Worm (Caenorhabditis elegans) whole organism, L4 larva: ENCODE data around the gene R04B5.6.

ENCODE experiments used
- D1046.2 ChIP-seq: fragments of 200-800 bp; sonication (Bioruptor generic); IDR thresholded peaks from 2 replicates; pipeline ENCODE4 v1.3.6; 2022; ENCODE audit warnings: missing genetic modification characterization, missing compliant biosample characterization
- R02D3.7 ChIP-seq: fragments of 150-350 bp; sonication (generic microtip); optimal IDR thresholded peaks from 3 replicates; lab custom pipeline; 2014; ENCODE audit warnings: missing biosample characterization, missing genetic modification characterization
- T20F7.1 ChIP-seq: fragments of 200-800 bp; sonication (Bioruptor generic); optimal IDR thresholded peaks from 2 replicates; lab custom pipeline; 2018; ENCODE audit warnings: mild to moderate bottlenecking, missing genetic modification characterization, missing compliant biosample characterization
- T26A8.4 ChIP-seq: fragments of 200-800 bp; sonication (Bioruptor generic); IDR thresholded peaks from 2 replicates; pipeline ENCODE4 v1.3.6; 2022; ENCODE audit warnings: missing genetic modification characterization, missing compliant biosample characterization
- Y48G9A.11 ChIP-seq: fragments of 200-800 bp; sonication (Bioruptor generic); IDR thresholded peaks from 2 replicates; pipeline ENCODE4 v1.3.6; 2022; ENCODE audit warnings: missing genetic modification reagents, missing genetic modification characterization, missing compliant biosample characterization
- Y5F2A.4 ChIP-seq: fragments of 200-800 bp; sonication (Bioruptor generic); optimal IDR thresholded peaks from 2 replicates; lab custom pipeline; 2018; ENCODE audit warnings: mild to moderate bottlenecking, missing genetic modification characterization, missing compliant biosample characterization
- ama-1 ChIP-seq: fragments of 150-350 bp; optimal IDR thresholded peaks from 2 replicates; lab custom pipeline; 2014; ENCODE audit warnings: inconsistent platforms, mixed read lengths
- arid-1 ChIP-seq: fragments of 200-800 bp; sonication (Bioruptor generic); conservative IDR thresholded peaks from 2 replicates; pipeline ENCODE4 v1.3.6; 2022; ENCODE audit warnings: missing genetic modification reagents, missing genetic modification characterization, missing compliant biosample characterization
- attf-4 ChIP-seq: sonication (generic microtip); optimal IDR thresholded peaks from 3 replicates; lab custom pipeline; 2017; ENCODE audit warnings: missing biosample characterization, missing genetic modification characterization
- ceh-28 ChIP-seq: fragments of 150-350 bp; optimal IDR thresholded peaks from 2 replicates; lab custom pipeline; 2014; ENCODE audit warnings: missing biosample characterization, missing genetic modification reagents, missing genetic modification characterization
- ceh-82 ChIP-seq: sonication (generic microtip); optimal IDR thresholded peaks from 2 replicates; lab custom pipeline; 2017; ENCODE audit warnings: missing biosample characterization, missing genetic modification characterization
- ces-1 ChIP-seq: fragments of 150-350 bp; sonication (generic microtip); optimal IDR thresholded peaks from 4 replicates; lab custom pipeline; 2014; ENCODE audit warnings: missing biosample characterization, missing genetic modification reagents, missing genetic modification characterization
- cey-2 ChIP-seq: sonication (generic microtip); optimal IDR thresholded peaks from 3 replicates; lab custom pipeline; 2017; ENCODE audit warnings: missing genetic modification characterization, mild to moderate bottlenecking, missing compliant biosample characterization, antibody characterized with exemption, borderline replicate concordance; ENCODE audit not compliant: insufficient read depth
- ctbp-1 ChIP-seq: fragments of 200-800 bp; sonication (Bioruptor generic); IDR thresholded peaks from 2 replicates; pipeline ENCODE4 v1.3.6; 2022; ENCODE audit warnings: missing genetic modification reagents, missing genetic modification characterization, missing compliant biosample characterization
- daf-16 ChIP-seq, 3 experiments: sonication (generic microtip); optimal IDR thresholded peaks; 2 replicates each; lab custom pipeline; 2016 to 2017; ENCODE audit warnings: missing genetic modification characterization in 3 of 3, missing genetic modification reagents in 3 of 3, mild to moderate bottlenecking in 2 of 3, missing compliant biosample characterization in 2 of 3, missing biosample characterization in 1 of 3, moderate library complexity in 1 of 3
- daf-19 ChIP-seq: fragments of 200-800 bp; sonication (Bioruptor generic); conservative IDR thresholded peaks from 2 replicates; pipeline ENCODE4 v1.3.6; 2022; ENCODE audit warnings: missing genetic modification characterization, missing compliant biosample characterization
- dmd-6 ChIP-seq: fragments of 200-800 bp; sonication (Bioruptor generic); IDR thresholded peaks from 2 replicates; pipeline ENCODE4 v1.3.6; 2022; ENCODE audit warnings: missing genetic modification reagents, missing genetic modification characterization, missing compliant biosample characterization
- dmd-9 ChIP-seq: fragments of 200-800 bp; sonication (Bioruptor generic); IDR thresholded peaks from 2 replicates; pipeline ENCODE4 v1.3.6; 2022; ENCODE audit warnings: missing genetic modification reagents, missing genetic modification characterization, missing compliant biosample characterization
- dve-1 ChIP-seq: sonication (generic microtip); optimal IDR thresholded peaks from 2 replicates; lab custom pipeline; 2017; ENCODE audit warnings: antibody characterized with exemption, mild to moderate bottlenecking, missing genetic modification characterization, missing compliant biosample characterization; ENCODE audit not compliant: insufficient read depth
- egl-27 ChIP-seq: sonication (generic microtip); optimal IDR thresholded peaks from 3 replicates; lab custom pipeline; 2017; ENCODE audit warnings: missing biosample characterization, missing genetic modification reagents, missing genetic modification characterization
- gei-8 ChIP-seq: fragments of 200-800 bp; sonication (Bioruptor generic); optimal IDR thresholded peaks from 2 replicates; lab custom pipeline; 2018; ENCODE audit warnings: mild to moderate bottlenecking, missing genetic modification characterization, missing compliant biosample characterization
- hif-1 ChIP-seq, 2 experiments: sonication (generic microtip); optimal IDR thresholded peaks; 2 replicates each; lab custom pipeline; 2016 to 2017; ENCODE audit warnings: missing compliant biosample characterization in 2 of 2, missing genetic modification characterization in 2 of 2, missing genetic modification reagents in 2 of 2, missing genotype in 2 of 2, mild to moderate bottlenecking in 1 of 2
- hlh-30 ChIP-seq: sonication (generic microtip); optimal IDR thresholded peaks from 2 replicates; lab custom pipeline; 2017; ENCODE audit warnings: antibody characterized with exemption, mild to moderate bottlenecking, missing genetic modification characterization, missing compliant biosample characterization; ENCODE audit not compliant: insufficient read depth
- hmg-1.1 ChIP-seq: fragments of 200-800 bp; sonication (Bioruptor generic); IDR thresholded peaks from 2 replicates; pipeline ENCODE4 v1.3.6; 2022; ENCODE audit warnings: missing genetic modification reagents, missing genetic modification characterization, missing compliant biosample characterization
- jun-1 ChIP-seq: fragments of 150-350 bp; optimal IDR thresholded peaks from 2 replicates; lab custom pipeline; 2014; ENCODE audit warnings: missing biosample characterization, missing genetic modification reagents, missing genetic modification characterization
- lin-13 ChIP-seq: fragments of 150-350 bp; optimal IDR thresholded peaks from 2 replicates; lab custom pipeline; 2014; ENCODE audit warnings: missing biosample characterization, missing genetic modification reagents, missing genetic modification characterization
- lin-38 ChIP-seq: fragments of 200-800 bp; sonication (Bioruptor generic); IDR thresholded peaks from 2 replicates; pipeline ENCODE4 v1.3.6; 2022; ENCODE audit warnings: missing genetic modification reagents, missing genetic modification characterization, missing compliant biosample characterization
- lin-39 ChIP-seq: fragments of 150-350 bp; optimal IDR thresholded peaks from 2 replicates; lab custom pipeline; 2014; ENCODE audit warnings: missing biosample characterization, missing genetic modification reagents, missing genetic modification characterization
- lir-3 ChIP-seq: sonication (generic microtip); optimal IDR thresholded peaks from 2 replicates; lab custom pipeline; 2016; ENCODE audit warnings: mild to moderate bottlenecking, missing genetic modification characterization, missing compliant biosample characterization
- madf-9 ChIP-seq: fragments of 200-800 bp; sonication (Bioruptor generic); conservative IDR thresholded peaks from 2 replicates; pipeline ENCODE4 v1.3.6; 2022; ENCODE audit warnings: missing genetic modification reagents, missing genetic modification characterization, missing compliant biosample characterization
- mxl-3 ChIP-seq: fragments of 200-800 bp; sonication (Bioruptor generic); optimal IDR thresholded peaks from 2 replicates; lab custom pipeline; 2018; ENCODE audit warnings: mild to moderate bottlenecking, missing genetic modification characterization, missing compliant biosample characterization
- nhr-102 ChIP-seq: sonication (generic microtip); optimal IDR thresholded peaks from 2 replicates; lab custom pipeline; 2016; ENCODE audit warnings: mild to moderate bottlenecking, missing genetic modification characterization, moderate library complexity, missing compliant biosample characterization
- nhr-11 ChIP-seq: fragments of 150-350 bp; optimal IDR thresholded peaks from 2 replicates; lab custom pipeline; 2014; ENCODE audit warnings: missing biosample characterization, missing genetic modification characterization
- nhr-237 ChIP-seq: sonication (generic microtip); optimal IDR thresholded peaks from 2 replicates; lab custom pipeline; 2017; ENCODE audit warnings: missing biosample characterization, missing genetic modification characterization
- nhr-25 ChIP-seq: sonication (generic microtip); optimal IDR thresholded peaks from 2 replicates; lab custom pipeline; 2017; ENCODE audit warnings: missing genetic modification characterization, mild to moderate bottlenecking, missing compliant biosample characterization, antibody characterized with exemption, moderate library complexity, borderline replicate concordance; ENCODE audit not compliant: insufficient read depth
- nhr-48 ChIP-seq: sonication (generic microtip); optimal IDR thresholded peaks from 2 replicates; lab custom pipeline; 2016; ENCODE audit warnings: mild to moderate bottlenecking, missing genetic modification characterization, missing compliant biosample characterization
- nhr-77 ChIP-seq: fragments of 150-350 bp; optimal IDR thresholded peaks from 2 replicates; lab custom pipeline; 2014; ENCODE audit warnings: missing biosample characterization, missing genetic modification characterization
- saeg-2 ChIP-seq: fragments of 200-800 bp; sonication (Bioruptor generic); IDR thresholded peaks from 2 replicates; pipeline ENCODE4 v1.3.6; 2022; ENCODE audit warnings: missing genetic modification reagents, missing genetic modification characterization, missing compliant biosample characterization
- spr-1 ChIP-seq: sonication (generic microtip); optimal IDR thresholded peaks from 2 replicates; lab custom pipeline; 2016; ENCODE audit warnings: mild to moderate bottlenecking, missing genetic modification characterization, missing compliant biosample characterization
- spr-3 ChIP-seq: fragments of 200-800 bp; sonication (Bioruptor generic); optimal IDR thresholded peaks from 2 replicates; lab custom pipeline; 2018; ENCODE audit warnings: mild to moderate bottlenecking, missing genetic modification characterization, missing compliant biosample characterization
- unc-62 ChIP-seq, 3 experiments: fragments of 150-350 bp in 1 of 3; sonication (generic microtip); optimal IDR thresholded peaks in 2 of 3; peaks in 1 of 3; 1 replicate in 1 of 3; 2 replicates in 2 of 3; lab custom pipeline; 2014 to 2017; ENCODE audit warnings: missing biosample characterization in 3 of 3, missing genetic modification characterization in 3 of 3, missing genetic modification reagents in 3 of 3, missing genotype in 1 of 3
- zfp-3 ChIP-seq: fragments of 200-800 bp; sonication (Bioruptor generic); conservative IDR thresholded peaks from 2 replicates; pipeline ENCODE4 v1.3.6; 2022; ENCODE audit warnings: missing genetic modification reagents, missing genetic modification characterization, missing compliant biosample characterization
- ztf-11 ChIP-seq: fragments of 150-350 bp; optimal IDR thresholded peaks from 2 replicates; lab custom pipeline; 2014; ENCODE audit warnings: missing biosample characterization, missing genetic modification characterization

The R04B5.6 gene

DNA sequence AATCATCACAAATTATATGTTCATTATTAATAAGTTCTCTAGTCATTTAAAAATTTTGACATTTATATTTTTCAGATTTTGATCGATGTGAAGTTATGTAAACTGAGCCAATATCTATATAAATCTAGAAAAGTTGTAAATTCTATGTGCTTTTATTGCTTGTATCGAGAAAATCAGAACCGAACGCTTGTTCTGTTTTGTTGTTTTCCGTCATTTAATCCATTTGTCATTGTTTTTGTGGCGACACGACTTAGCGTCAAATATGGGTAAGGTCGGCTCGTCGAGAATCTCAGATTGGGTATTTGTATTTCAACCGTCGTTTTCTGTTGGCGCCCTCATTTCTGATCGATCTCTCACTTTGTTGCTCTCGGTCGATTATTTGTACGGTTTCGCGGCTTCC is 29.4 kb downstream of the R04B5.6 start, which contains the start of gene cht-5:
Gene cht-5, plus strand, starts transcription at position 301 of the 400 bp plus-strand sequence.
- TF ChIP-seq hmg-1.1 (GFP tag; lab: Robert Waterston, UW) (no peak), mxl-3 (GFP tag; lab: Kevin White, UChicago) (no peak), ctbp-1 (no peak), Y48G9A.11 (no peak), nhr-48 (no peak), gei-8 (no peak), nhr-11 (no peak), ceh-82 (tag; lab: Kevin White, UChicago) (no peak), madf-9 (no peak), ces-1 (GFP tag; lab: Kevin White, UChicago) (no peak), dve-1 (no peak), zfp-3 (GFP tag; lab: Robert Waterston, UW) (no peak), lin-39 (tag; lab: Kevin White, UChicago) (no peak), ceh-28 (tag; lab: Kevin White, UChicago) (no peak)

DNA sequence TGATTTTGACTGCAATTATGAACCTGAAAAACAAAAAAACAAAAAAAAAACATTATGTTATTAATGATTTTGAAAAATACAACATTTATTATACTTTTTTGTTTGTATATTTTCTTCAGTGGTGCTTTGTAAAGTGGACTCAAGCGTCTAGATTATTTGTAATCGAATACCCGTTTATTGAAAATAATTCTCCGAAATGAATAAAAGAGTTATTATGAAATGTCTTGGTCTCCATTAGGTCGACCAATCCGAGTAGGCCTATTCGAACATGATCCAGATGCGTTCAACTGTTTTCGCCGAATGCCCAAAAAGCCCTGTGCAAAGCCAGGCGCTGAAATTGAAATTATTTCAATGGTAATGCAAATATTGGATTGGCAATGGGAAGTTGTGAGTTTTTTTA is 32.5 kb downstream of the R04B5.6 start, which contains the start of gene C08B6.5:
Gene C08B6.5, plus strand, starts transcription at position 301 of the 400 bp plus-strand sequence.
- no peak for TF ChIP-seq ama-1 (lab: Kevin White, UChicago)
- no peak for TF ChIP-seq zfp-3 (GFP tag; lab: Robert Waterston, UW)
- no peak for TF ChIP-seq nhr-237 (tag; lab: Kevin White, UChicago)
- TF ChIP-seq unc-62 (GFP tag; optimal IDR thresholded peaks at IDR 0.05 in 1 of 2; lab: Kevin White, UChicago) = no peak
- no peak for TF ChIP-seq unc-62 (tag; optimal IDR thresholded peaks at IDR 0.05; lab: Kevin White, UChicago)
- no peak for TF ChIP-seq cey-2
- no peak for TF ChIP-seq attf-4 (tag; lab: Kevin White, UChicago)
- TF ChIP-seq ztf-11 (tag; lab: Kevin White, UChicago) = no peak
- TF ChIP-seq dmd-9 (GFP tag; lab: Robert Waterston, UW) = no peak
- no peak for TF ChIP-seq lir-3
- no peak for TF ChIP-seq nhr-77
- TF ChIP-seq nhr-102 (tag; lab: Kevin White, UChicago) = no peak
- TF ChIP-seq spr-1 (tag; lab: Kevin White, UChicago) = no peak
- no peak for TF ChIP-seq nhr-25 (tag; lab: Kevin White, UChicago)
- no peak for TF ChIP-seq spr-3 (GFP tag; lab: Kevin White, UChicago)
- TF ChIP-seq lin-13 (GFP tag; lab: Kevin White, UChicago) = no peak
- TF ChIP-seq Y5F2A.4 (GFP tag; lab: Kevin White, UChicago) = no peak

DNA sequence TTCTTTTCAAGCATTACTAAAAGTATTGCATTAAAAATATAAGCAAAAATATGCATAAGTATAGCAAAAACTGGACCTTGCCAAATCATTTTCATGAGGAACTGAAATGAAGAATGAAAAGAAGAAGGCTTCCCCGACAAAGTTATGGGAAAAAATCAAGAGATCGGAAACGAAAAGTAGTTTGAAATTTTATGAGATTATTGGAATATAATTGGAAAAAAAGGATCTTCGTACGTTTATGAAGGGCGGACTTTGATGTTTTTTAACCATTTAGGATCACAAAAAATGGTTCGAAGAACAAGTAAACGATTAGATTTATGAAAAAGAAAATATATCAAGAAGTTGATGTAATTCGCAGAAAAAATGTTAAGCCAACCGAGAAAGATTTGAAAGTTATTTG is 35.9 kb downstream of the R04B5.6 start, which contains the start of gene srxa-18:
Gene srxa-18, minus strand, starts transcription at position 100 of the 400 bp plus-strand sequence.
- TF ChIP-seq dmd-6 (no peak), D1046.2 (GFP tag; lab: Robert Waterston, UW) (no peak), R02D3.7 (no peak), jun-1 (tag; lab: Kevin White, UChicago) (no peak), lin-38 (GFP tag; lab: Robert Waterston, UW) (no peak), T20F7.1 (no peak), spr-1 (tag; lab: Kevin White, UChicago) (no peak), nhr-11 (no peak), T26A8.4 (GFP tag; lab: Robert Waterston, UW) (no peak), hif-1 (tag; optimal IDR thresholded peaks at IDR 0.05; lab: Kevin White, UChicago) (no peak), hlh-30 (no peak), nhr-237 (tag; lab: Kevin White, UChicago) (no peak), arid-1 (no peak), saeg-2 (GFP tag; lab: Robert Waterston, UW) (no peak), nhr-48 (no peak), daf-16 (GFP tag; optimal IDR thresholded peaks at IDR 0.05; lab: Kevin White, UChicago) (no peak), daf-16 (tag; optimal IDR thresholded peaks at IDR 0.05; lab: Kevin White, UChicago) (no peak), lin-13 (GFP tag; lab: Kevin White, UChicago) (no peak), attf-4 (tag; lab: Kevin White, UChicago) (no peak), egl-27 (tag; lab: Kevin White, UChicago) (no peak), daf-19 (no peak)
